Worm (Caenorhabditis elegans): ENCODE measurements around the gene srj-15.

Gene srj-15

ce11 chrV:2004229-2004628, 39.5 kb upstream of the srj-15 start, which contains the start of gene clec-206:
TSS of gene clec-206 (minus strand) at chrV:2004329.
- no peak for TF ChIP-seq nhr-23 (tag; optimal IDR thresholded peaks at IDR 0.05)
- TF ChIP-seq unc-39 (tag; optimal IDR thresholded peaks at IDR 0.05) = no peak
- no peak for TF ChIP-seq R02D3.7 (tag; optimal IDR thresholded peaks at IDR 0.05)
- no peak for TF ChIP-seq eor-1 (tag; optimal IDR thresholded peaks at IDR 0.05)
- TF ChIP-seq pha-4 (tag; optimal IDR thresholded peaks at IDR 0.05) = no peak
- no peak for TF ChIP-seq nhr-12 (tag; optimal IDR thresholded peaks at IDR 0.05)
- no peak for TF ChIP-seq lsy-12 (tag; optimal IDR thresholded peaks at IDR 0.05)
- TF ChIP-seq elt-1 (tag; optimal IDR thresholded peaks at IDR 0.05) = no peak
- TF ChIP-seq mdl-1 (tag; optimal IDR thresholded peaks at IDR 0.05) = no peak

ce11 chrV:1999531-2000094, 34.9 kb upstream of the srj-15 start, which contains the start of gene alh-5:
TSS of gene alh-5 (minus strand) at chrV:1999581.
- TF ChIP-seq elt-2 (tag; optimal IDR thresholded peaks at IDR 0.05) = peak; percentile 48
- TF ChIP-seq nhr-23 (tag; optimal IDR thresholded peaks at IDR 0.05) = no peak
- no peak for TF ChIP-seq nhr-237 (tag; optimal IDR thresholded peaks at IDR 0.05)
- no peak for TF ChIP-seq nhr-67 (tag; optimal IDR thresholded peaks at IDR 0.05)
- no peak for TF ChIP-seq nhr-25 (tag; optimal IDR thresholded peaks at IDR 0.05)
- TF ChIP-seq pqm-1 (tag; optimal IDR thresholded peaks at IDR 0.05) = peak; percentile 56
- peak; percentile 86 for TF ChIP-seq pha-4 (tag; optimal IDR thresholded peaks at IDR 0.05)
- TF ChIP-seq jun-1 (tag; optimal IDR thresholded peaks at IDR 0.05) = peak; percentile 2
- no peak for TF ChIP-seq ztf-4 (tag; optimal IDR thresholded peaks at IDR 0.05)
- TF ChIP-seq mml-1 (tag; optimal IDR thresholded peaks at IDR 0.05) = no peak

- no peak for TF ChIP-seq ztf-11 (tag; optimal IDR thresholded peaks at IDR 0.05)
- TF ChIP-seq elt-2 (tag; optimal IDR thresholded peaks at IDR 0.05) = peak; percentile 45
- TF ChIP-seq mdl-1 (tag; optimal IDR thresholded peaks at IDR 0.05) = no peak
- TF ChIP-seq ceh-82 (tag; optimal IDR thresholded peaks at IDR 0.05) = no peak
- no peak for TF ChIP-seq nhr-43 (tag; optimal IDR thresholded peaks at IDR 0.05; ENCODE audit: poor library complexity, severe bottlenecking)
- TF ChIP-seq elt-1 (tag; optimal IDR thresholded peaks at IDR 0.05) = no peak
- no peak for TF ChIP-seq mml-1 (tag; optimal IDR thresholded peaks at IDR 0.05)
- no peak for TF ChIP-seq hmg-11 (tag; optimal IDR thresholded peaks at IDR 0.05)
- no peak for TF ChIP-seq zag-1 (tag; optimal IDR thresholded peaks at IDR 0.05)
- TF ChIP-seq pha-4 (tag; optimal IDR thresholded peaks at IDR 0.05) = peak; percentile 7
Observed at ce11 chrV:1998358-1998757, 33.7 kb upstream of the srj-15 start.

- TF ChIP-seq nhr-77 (tag; optimal IDR thresholded peaks at IDR 0.05) = no peak
- no peak for TF ChIP-seq unc-39 (tag; optimal IDR thresholded peaks at IDR 0.05)
- TF ChIP-seq snpc-4 (tag; optimal IDR thresholded peaks at IDR 0.05) = no peak
Observed at ce11 chrV:1992515-1992968, 27.8 kb upstream of the srj-15 start, which contains the start of gene tnt-4. TSS of gene tnt-4 (minus strand) at chrV:1992918.

ce11 chrV:1991381-1991780, 26.7 kb upstream of the srj-15 start:
- TF ChIP-seq pqm-1 (tag; optimal IDR thresholded peaks at IDR 0.05) = no peak
- TF ChIP-seq zag-1 (tag; optimal IDR thresholded peaks at IDR 0.05) = no peak
- no peak for TF ChIP-seq fkh-10 (GFP tag; optimal IDR thresholded peaks at IDR 0.05)
- TF ChIP-seq elt-2 (tag; optimal IDR thresholded peaks at IDR 0.05) = no peak
- TF ChIP-seq lsy-12 (tag; optimal IDR thresholded peaks at IDR 0.05) = no peak
- TF ChIP-seq hmg-11 (tag; optimal IDR thresholded peaks at IDR 0.05) = no peak
- no peak for TF ChIP-seq ceh-82 (tag; optimal IDR thresholded peaks at IDR 0.05)
- no peak for TF ChIP-seq ama-1 (optimal IDR thresholded peaks at IDR 0.05)
- no peak for TF ChIP-seq nhr-77 (tag; optimal IDR thresholded peaks at IDR 0.05)
- TF ChIP-seq nhr-43 (tag; optimal IDR thresholded peaks at IDR 0.05; ENCODE audit: poor library complexity, severe bottlenecking) = no peak
- no peak for TF ChIP-seq mdl-1 (tag; optimal IDR thresholded peaks at IDR 0.05)

ce11 chrV:1989220-1989619, 24.5 kb upstream of the srj-15 start:
- TF ChIP-seq jun-1 (tag; optimal IDR thresholded peaks at IDR 0.05) (no peak), ama-1 (optimal IDR thresholded peaks at IDR 0.05) (no peak), nhr-28 (tag; optimal IDR thresholded peaks at IDR 0.05) (no peak), ceh-16 (tag; optimal IDR thresholded peaks at IDR 0.05) (no peak), elt-2 (tag; optimal IDR thresholded peaks at IDR 0.05) (peak; percentile 69), nhr-23 (tag; optimal IDR thresholded peaks at IDR 0.05) (no peak), zag-1 (tag; optimal IDR thresholded peaks at IDR 0.05) (no peak), ceh-82 (tag; optimal IDR thresholded peaks at IDR 0.05) (no peak), pqm-1 (tag; optimal IDR thresholded peaks at IDR 0.05) (peak; percentile 28), nhr-67 (tag; optimal IDR thresholded peaks at IDR 0.05) (no peak)

DNA sequence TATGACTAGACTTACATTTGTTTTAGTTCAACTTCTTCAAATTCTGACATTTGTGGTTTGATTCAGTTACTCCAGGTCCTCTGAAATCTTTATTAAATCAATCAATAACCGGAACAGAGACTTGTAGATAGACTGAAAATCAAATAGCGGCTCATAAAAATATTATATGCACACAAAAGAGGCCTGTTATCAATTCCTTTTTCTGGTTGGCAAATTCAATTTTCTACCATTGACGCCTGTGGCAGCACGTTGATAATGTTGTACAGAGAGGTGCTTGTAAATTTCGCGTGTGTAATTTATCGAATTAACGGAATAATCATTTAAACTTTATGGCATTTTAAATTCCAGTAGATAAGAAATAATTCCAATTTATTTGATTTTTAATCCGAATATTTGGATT, 22.2 kb upstream of the srj-15 start, which contains the start of gene T08B1.1:
TSS of gene T08B1.1 (minus strand) at position 92 of the 400 bp plus-strand sequence.
- no peak for TF ChIP-seq nhr-11 (tag; optimal IDR thresholded peaks at IDR 0.05)
- TF ChIP-seq elt-2 (tag; optimal IDR thresholded peaks at IDR 0.05) = peak; percentile 88
- peak; percentile 74 for TF ChIP-seq pqm-1 (tag; optimal IDR thresholded peaks at IDR 0.05)

Measured in whole organism, L3 larva.